Fruit fly (Drosophila melanogaster): Measurements from ENCODE around the gene CG34273.

dm6 chr3R:14469724-14470123 is 47.1 kb upstream of the CG34273 start:
- TF ChIP-seq CG14014 (GFP tag; IDR thresholded peaks at IDR 0.05), result no peak
- TF ChIP-seq CG1529 (GFP tag; optimal IDR thresholded peaks at IDR 0.05), result peak; percentile 62
- TF ChIP-seq Pdp1 (GFP tag; optimal IDR thresholded peaks at IDR 0.05), result peak in 1 of 2 experiments; percentile 51
- TF ChIP-seq exex (tag; optimal IDR thresholded peaks at IDR 0.05), result no peak
- TF ChIP-seq Dad (GFP tag; optimal IDR thresholded peaks at IDR 0.05), result no peak
- no peak for TF ChIP-seq ftz-f1 (GFP tag; optimal IDR thresholded peaks at IDR 0.05)
- TF ChIP-seq CG7839 (tag; optimal IDR thresholded peaks at IDR 0.05), result peak; percentile 72
- peak; percentile 76 for TF ChIP-seq zf30C (GFP tag; optimal IDR thresholded peaks at IDR 0.05)
- no peak for TF ChIP-seq ac (GFP tag; optimal IDR thresholded peaks at IDR 0.05)
- TF ChIP-seq CG12744 (GFP tag; optimal IDR thresholded peaks at IDR 0.05), result no peak
- peak; percentile 65 for TF ChIP-seq CG2202 (tag; optimal IDR thresholded peaks at IDR 0.05)
- no peak for TF ChIP-seq zen2 (GFP tag; IDR thresholded peaks at IDR 0.05; ENCODE audit: partially characterized antibody)
- peak; percentile 5 to 70 for TF ChIP-seq Hr51 (GFP tag; optimal IDR thresholded peaks at IDR 0.05)
